Fruit fly (Drosophila melanogaster): ENCODE measurements around the gene CG13474.

CG13474 gene

dm6 chr3L:14661567-14662258 lies 35.2 kb downstream of the CG13474 start (continued):
- TF ChIP-seq CG9437 (GFP tag; optimal IDR thresholded peaks at IDR 0.05) (peak; percentile 48), lmd (GFP tag; IDR thresholded peaks at IDR 0.05) (peak; percentile 88), CG17829 (tag; optimal IDR thresholded peaks at IDR 0.05) (peak; percentile 70), jing (GFP tag; optimal IDR thresholded peaks at IDR 0.05) (peak; percentile 44), CG3838 (GFP tag; optimal IDR thresholded peaks at IDR 0.05) (no peak), schlank (tag; optimal IDR thresholded peaks at IDR 0.05) (peak; percentile 37), Atf6 (GFP tag; IDR thresholded peaks at IDR 0.05) (peak; percentile 87), tna (GFP tag; IDR thresholded peaks at IDR 0.05; ENCODE audit: partially characterized antibody) (no peak), cg (GFP tag; optimal IDR thresholded peaks at IDR 0.05) (no peak), Dip2 (GFP tag; IDR thresholded peaks at IDR 0.05) (no peak), D19A (tag; optimal IDR thresholded peaks at IDR 0.05) (peak; percentile 36), YL-1 (GFP tag; optimal IDR thresholded peaks at IDR 0.05) (peak; percentile 16), CG2678 (tag; optimal IDR thresholded peaks at IDR 0.05) (peak; percentile 90), row (GFP tag; IDR thresholded peaks at IDR 0.05) (peak; percentile 93), Max (GFP tag; optimal IDR thresholded peaks at IDR 0.05) (peak; percentile 57), pita (GFP tag; optimal IDR thresholded peaks at IDR 0.05) (no peak), CG9817 (tag; optimal IDR thresholded peaks at IDR 0.05) (peak; percentile 73), CG2875 (GFP tag; optimal IDR thresholded peaks at IDR 0.05) (peak; percentile 67), peb (GFP tag; IDR thresholded peaks at IDR 0.05) (peak; percentile 74; the same call in 1 of the 2 replicates), rib (GFP tag; IDR thresholded peaks at IDR 0.05) (peak; percentile 66; the same call in 1 of the 2 replicates), tap (tag; optimal IDR thresholded peaks at IDR 0.05) (peak; percentile 12), grn (GFP tag; optimal IDR thresholded peaks at IDR 0.05) (no peak), fd96Cb (tag; optimal IDR thresholded peaks at IDR 0.05) (peak; percentile 79), lola (GFP tag; optimal IDR thresholded peaks at IDR 0.05) (peak in 1 of 3 experiments; percentile 70), Blimp-1 (GFP tag; optimal IDR thresholded peaks at IDR 0.05) (peak; percentile 67), CG7987 (GFP tag; optimal IDR thresholded peaks at IDR 0.05) (no peak), CG8478 (optimal IDR thresholded peaks at IDR 0.05) (no peak), tgo (GFP tag; IDR thresholded peaks at IDR 0.05) (peak; percentile 84), CG6854 (GFP tag; optimal IDR thresholded peaks at IDR 0.05) (peak; percentile 61), Hand (GFP tag; optimal IDR thresholded peaks at IDR 0.05) (peak; percentile 72), CG10321 (GFP tag; IDR thresholded peaks at IDR 0.05) (no peak; the same call in 1 of the 2 replicates), D19B (GFP tag; optimal IDR thresholded peaks at IDR 0.05) (no peak), Opbp (GFP tag; IDR thresholded peaks at IDR 0.05; ENCODE audit: partially characterized antibody) (no peak), lab (GFP tag; optimal IDR thresholded peaks at IDR 0.05) (peak; percentile 66), br (optimal IDR thresholded peaks at IDR 0.05) (no peak), Neu2 (GFP tag; optimal IDR thresholded peaks at IDR 0.05; ENCODE audit: borderline replicate concordance) (no peak), Sin3A (optimal IDR thresholded peaks at IDR 0.05) (no peak), CG5180 (GFP tag; optimal IDR thresholded peaks at IDR 0.05) (peak; percentile 16), stc (GFP tag; IDR thresholded peaks at IDR 0.05) (peak; percentile 82), tup (GFP tag; optimal IDR thresholded peaks at IDR 0.05) (peak; percentile 65), repo (GFP tag; optimal IDR thresholded peaks at IDR 0.05) (peak; percentile 31), CG11504 (tag; optimal IDR thresholded peaks at IDR 0.05) (peak; percentile 69), CG4707 (GFP tag; optimal IDR thresholded peaks at IDR 0.05) (peak; percentile 26), CG16815 (GFP tag; optimal IDR thresholded peaks at IDR 0.05) (peak; percentile 45), Poxn (GFP tag; IDR thresholded peaks at IDR 0.05) (no peak), Oli (tag; optimal IDR thresholded peaks at IDR 0.05) (peak; percentile 80), NfI (GFP tag; optimal IDR thresholded peaks at IDR 0.05) (peak; percentile 76), Sry-β (GFP tag; optimal IDR thresholded peaks at IDR 0.05) (no peak), toy (GFP tag; IDR thresholded peaks at IDR 0.05) (peak; percentile 56; the same call in 1 of the 2 replicates)

Data from whole organism, embryonic.